Comparison of ENCODE assay signal across 3 fruit fly cellular contexts in the genomic region with DNA sequence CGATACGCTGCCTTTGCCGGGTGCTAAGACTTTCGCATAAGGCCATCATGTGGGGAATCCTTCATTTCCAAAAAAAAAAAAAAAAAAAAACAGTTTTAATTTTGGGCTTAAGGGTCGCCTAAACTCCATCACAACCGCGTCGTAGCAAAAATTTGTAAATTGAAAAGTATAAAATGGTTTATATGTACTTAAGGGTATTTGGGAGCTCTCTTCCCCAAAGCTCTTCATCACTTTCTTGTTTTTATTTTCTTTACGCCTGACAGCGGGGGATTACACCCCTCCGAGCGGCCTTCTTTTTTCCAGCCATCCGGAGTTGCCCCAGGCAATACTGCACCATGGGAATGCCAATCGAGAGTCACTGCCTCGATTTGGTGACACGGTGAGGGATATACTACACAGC.
TF ChIP-seq lines count a peak whose summit lies in the region.

No protein-coding gene starts in this region.

- TF ChIP-seq CTCF in whole organism, embryonic (GFP tag; optimal IDR thresholded peaks at IDR 0.05; lab: Kevin White, UChicago): no peak

TF ChIP-seq in whole organism, embryonic, 481 proteins besides CTCF, POLR2A, EP300 and RAD21:
- peak; percentile 50; the same call in 2 of the 3 replicates for TF ChIP-seq row (GFP tag; IDR thresholded peaks at IDR 0.05; lab: Robert Waterston, UW)
- 0 out of 2 replicates have a peak, but pooled peaks have one; percentile 38 for TF ChIP-seq ttk (GFP tag; IDR thresholded peaks at IDR 0.05; lab: Robert Waterston, UW)
- TF ChIP-seq CG11504 (tag; optimal IDR thresholded peaks at IDR 0.05; lab: Kevin White, UChicago): peak; percentile 34
- TF ChIP-seq Poxn (GFP tag; IDR thresholded peaks at IDR 0.05; lab: Robert Waterston, UW): no peak
- TF ChIP-seq CG18599 (GFP tag; optimal IDR thresholded peaks at IDR 0.05; lab: Kevin White, UChicago): peak; percentile 32
- TF ChIP-seq slbo (GFP tag; IDR thresholded peaks at IDR 0.05; lab: Robert Waterston, UW): 0 out of 2 replicates have a peak, but pooled peaks have one; percentile 7
- TF ChIP-seq hkb (optimal IDR thresholded peaks at IDR 0.05; lab: Kevin White, UChicago): no peak
- TF ChIP-seq hkb (GFP tag; IDR thresholded peaks at IDR 0.05; lab: Robert Waterston, UW): peak; percentile 36; the same call in 1 of the 2 replicates
- 0 out of 3 replicates have a peak, but pooled peaks have one; percentile 6 for TF ChIP-seq Optix (GFP tag; IDR thresholded peaks at IDR 0.05; lab: Robert Waterston, UW)
- TF ChIP-seq sima (GFP tag; optimal IDR thresholded peaks at IDR 0.05; lab: Kevin White, UChicago): no peak
- peak; percentile 43 for TF ChIP-seq D19A (tag; optimal IDR thresholded peaks at IDR 0.05; lab: Kevin White, UChicago)
- peak; percentile 25; the same call in 1 of the 2 replicates for TF ChIP-seq Ada2b (GFP tag; IDR thresholded peaks at IDR 0.05; lab: Robert Waterston, UW)
- TF ChIP-seq sens (GFP tag; lab: Kevin White, UChicago): peak; percentile 72
- TF ChIP-seq CG2120 (GFP tag; optimal IDR thresholded peaks at IDR 0.05; lab: Kevin White, UChicago): peak; percentile 19
- TF ChIP-seq peb (GFP tag; IDR thresholded peaks at IDR 0.05; lab: Robert Waterston, UW): no peak
- TF ChIP-seq Med (GFP tag; lab: Kevin White, UChicago): peak; percentile 70
- peak; percentile 6 for TF ChIP-seq Sox102F (GFP tag; optimal IDR thresholded peaks at IDR 0.05; lab: Kevin White, UChicago)
- peak; percentile 32; the same call in 1 of the 3 replicates for TF ChIP-seq dysf (GFP tag; IDR thresholded peaks at IDR 0.05; lab: Robert Waterston, UW)
- no peak for TF ChIP-seq fru (optimal IDR thresholded peaks at IDR 0.05; lab: Kevin White, UChicago)
- no peak for TF ChIP-seq Mes4 (GFP tag; optimal IDR thresholded peaks at IDR 0.05; lab: Kevin White, UChicago)
- 0 out of 3 replicates have a peak, but pooled peaks have one; percentile 13 for TF ChIP-seq ci (GFP tag; IDR thresholded peaks at IDR 0.05; lab: Robert Waterston, UW)

TF ChIP-seq in whole organism, prepupa, 60 proteins besides CTCF, POLR2A, EP300 and RAD21:
- TF ChIP-seq Eip75B (GFP tag; optimal IDR thresholded peaks at IDR 0.05; lab: Kevin White, UChicago) (no peak), CG6808 (GFP tag; optimal IDR thresholded peaks at IDR 0.05; lab: Kevin White, UChicago) (no peak), Hr39 (GFP tag; optimal IDR thresholded peaks at IDR 0.05; lab: Kevin White, UChicago) (peak; percentile 4), CG7368 (GFP tag; optimal IDR thresholded peaks at IDR 0.05; lab: Kevin White, UChicago) (no peak), CG34406 (GFP tag; optimal IDR thresholded peaks at IDR 0.05; lab: Kevin White, UChicago) (no peak), Eip78C (GFP tag; lab: Kevin White, UChicago) (peak; percentile 31), Gug (GFP tag; IDR thresholded peaks at IDR 0.05; lab: Robert Waterston, UW) (no peak), cyc (GFP tag; optimal IDR thresholded peaks at IDR 0.05; lab: Kevin White, UChicago) (peak; percentile 18), CG31627 (GFP tag; optimal IDR thresholded peaks at IDR 0.05; lab: Kevin White, UChicago) (peak; percentile 23), CG3919 (GFP tag; optimal IDR thresholded peaks at IDR 0.05; lab: Kevin White, UChicago) (no peak), topi (GFP tag; optimal IDR thresholded peaks at IDR 0.05; lab: Kevin White, UChicago) (peak; percentile 8), Met (GFP tag; optimal IDR thresholded peaks at IDR 0.05; lab: Kevin White, UChicago) (peak; percentile 31), spab (GFP tag; optimal IDR thresholded peaks at IDR 0.05; lab: Kevin White, UChicago) (no peak), CG8319 (GFP tag; optimal IDR thresholded peaks at IDR 0.05; lab: Kevin White, UChicago) (no peak), fd85E (GFP tag; optimal IDR thresholded peaks at IDR 0.05; lab: Kevin White, UChicago) (no peak)

TF ChIP-seq in whole organism, wandering third instar larva, 38 proteins besides CTCF, POLR2A, EP300 and RAD21:
- peak; percentile 12 for TF ChIP-seq h (GFP tag; optimal IDR thresholded peaks at IDR 0.05; lab: Kevin White, UChicago)
- no peak for TF ChIP-seq OdsH (GFP tag; optimal IDR thresholded peaks at IDR 0.05; lab: Kevin White, UChicago)

Comparison
In these comparisons a context has a peak if more than half of its experiments do, and no peak if none do; other contexts are left out.
1. Of the 7 proteins assayed by ChIP-seq in both whole organism, embryonic and whole organism, prepupa: peak only in whole organism, embryonic: Sox102F; only in whole organism, prepupa: Hr39; in both: none; in neither: 5.